Worm (Caenorhabditis elegans): Measurements from ENCODE around the gene C06A1.3.

C06A1.3 gene

DNA sequence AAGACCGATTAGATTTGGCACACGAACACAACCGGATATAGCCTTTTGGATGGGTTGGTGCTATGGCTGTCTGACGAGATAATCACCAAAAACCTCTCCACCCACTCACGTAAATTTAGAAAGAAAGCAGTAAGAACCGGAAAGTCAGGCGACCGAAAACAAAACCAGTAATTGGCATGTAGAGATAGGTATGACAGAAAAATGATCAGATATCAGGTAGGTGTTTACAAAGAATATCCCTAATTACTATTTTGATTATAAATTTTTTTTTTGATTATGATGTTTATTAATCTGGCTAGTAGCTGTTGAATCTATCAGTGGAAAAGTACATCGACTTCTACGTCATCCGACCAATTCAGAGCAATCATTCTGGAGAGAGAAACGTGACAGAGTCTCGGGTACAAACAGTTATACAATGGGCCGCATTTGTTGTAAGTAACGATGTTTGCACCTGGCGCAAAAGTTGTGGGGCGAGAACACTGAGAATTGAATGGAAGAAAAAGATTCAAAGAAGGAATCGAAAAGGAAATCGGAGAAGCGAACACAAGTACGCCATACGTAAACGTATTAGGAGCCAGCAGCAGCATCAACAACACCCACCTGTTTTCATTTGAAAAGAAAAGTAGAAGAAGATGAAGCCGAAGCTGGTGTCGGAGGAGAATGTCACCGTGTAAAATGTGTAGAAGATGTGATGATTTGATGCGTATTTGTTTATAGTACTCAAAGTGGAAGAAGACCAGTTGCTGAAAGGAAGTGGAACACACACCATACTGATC is 21.0 kb upstream of the C06A1.3 start (continued):
- TF ChIP-seq hlh-30 (tag; optimal IDR thresholded peaks at IDR 0.05; ENCODE audit: insufficient read depth) = peak; percentile 14
- no peak for TF ChIP-seq R02D3.7 (tag; optimal IDR thresholded peaks at IDR 0.05)
- TF ChIP-seq dve-1 (tag; optimal IDR thresholded peaks at IDR 0.05; ENCODE audit: insufficient read depth) = no peak
- no peak for TF ChIP-seq zfp-3 (GFP tag; conservative IDR thresholded peaks at IDR 0.05)
- TF ChIP-seq lir-3 (tag; optimal IDR thresholded peaks at IDR 0.05) = no peak
- TF ChIP-seq lim-7 (GFP tag; IDR thresholded peaks at IDR 0.05) = no peak
- no peak for TF ChIP-seq fos-1 (tag; optimal IDR thresholded peaks at IDR 0.05)
- TF ChIP-seq mep-1 (tag; optimal IDR thresholded peaks at IDR 0.05) = peak; percentile 31
- no peak for TF ChIP-seq nhr-111 (GFP tag; optimal IDR thresholded peaks at IDR 0.05)
- TF ChIP-seq lin-38 (GFP tag; IDR thresholded peaks at IDR 0.05) = no peak; the same call in 1 of the 2 replicates
- no peak for TF ChIP-seq T26A8.4 (GFP tag; IDR thresholded peaks at IDR 0.05)
- TF ChIP-seq zag-1 (tag; optimal IDR thresholded peaks at IDR 0.05) = no peak
- TF ChIP-seq aha-1 (tag) = peak; percentile 92
- TF ChIP-seq nhr-11 (tag; optimal IDR thresholded peaks at IDR 0.05) = peak; percentile 25
- TF ChIP-seq F26F4.8 (GFP tag; conservative IDR thresholded peaks at IDR 0.05) = no peak
- TF ChIP-seq daf-19 (GFP tag; conservative IDR thresholded peaks at IDR 0.05) = no peak

DNA sequence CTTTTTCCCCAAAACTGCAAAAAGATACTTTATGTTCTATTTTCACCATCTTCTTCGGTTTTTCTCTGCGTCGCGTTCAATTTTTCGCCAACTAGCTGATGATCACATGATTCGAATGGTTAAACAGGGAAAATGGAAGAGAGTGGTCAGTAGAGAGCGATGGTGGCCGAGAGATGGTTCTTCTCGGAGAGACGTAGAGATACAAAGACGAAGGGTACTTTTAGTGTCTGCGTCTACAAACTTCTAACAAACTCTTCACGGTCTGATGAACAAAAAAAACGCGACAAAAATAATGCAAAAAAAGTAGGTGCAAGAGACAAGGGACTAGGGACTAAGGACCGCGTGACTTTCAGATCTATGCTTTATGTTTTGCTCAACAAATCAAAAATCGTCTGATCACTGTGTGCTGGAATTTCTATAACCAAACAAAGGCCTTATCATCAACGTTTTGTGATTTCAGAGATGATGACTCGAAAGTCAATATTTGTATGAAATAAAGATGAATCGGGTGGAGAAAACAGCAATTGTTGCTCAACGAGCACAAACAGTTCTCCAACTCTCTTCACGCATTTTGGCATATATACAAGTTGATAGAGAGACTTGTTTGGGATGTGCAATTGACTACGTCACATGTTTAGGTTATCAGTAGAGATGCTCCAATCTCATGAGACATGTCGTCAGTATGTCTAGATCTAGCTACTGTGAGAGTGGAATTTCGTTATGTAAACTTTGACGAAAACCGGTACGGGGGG is 19.9 kb upstream of the C06A1.3 start:
- TF ChIP-seq spr-1 (tag; optimal IDR thresholded peaks at IDR 0.05) (peak; percentile 63), T26A8.4 (GFP tag; IDR thresholded peaks at IDR 0.05) (peak; percentile 67), aha-1 (tag) (peak; percentile 99), zag-1 (tag; optimal IDR thresholded peaks at IDR 0.05) (peak; percentile 52), ceh-32 (tag; optimal IDR thresholded peaks at IDR 0.05; ENCODE audit: poor library complexity) (no peak), hif-1 (tag; optimal IDR thresholded peaks at IDR 0.05) (peak; percentile 25 to 69), dmd-6 (GFP tag; IDR thresholded peaks at IDR 0.05) (peak; percentile 87), madf-9 (GFP tag; conservative IDR thresholded peaks at IDR 0.05) (peak; percentile 39), egl-43 (GFP tag; IDR thresholded peaks at IDR 0.05) (peak; percentile 77), daf-8 (GFP tag; IDR thresholded peaks at IDR 0.05) (no peak), nhr-102 (tag; optimal IDR thresholded peaks at IDR 0.05) (peak; percentile 72), nhr-10 (tag; optimal IDR thresholded peaks at IDR 0.05) (peak; percentile 82), skn-1 (tag; optimal IDR thresholded peaks at IDR 0.05) (no peak), ZK546.5 (tag; optimal IDR thresholded peaks at IDR 0.05) (peak in 1 of 2 experiments; percentile 33), dve-1 (tag; optimal IDR thresholded peaks at IDR 0.05; ENCODE audit: insufficient read depth) (peak; percentile 96), dmd-9 (GFP tag; IDR thresholded peaks at IDR 0.05) (no peak), F49E8.2 (tag; optimal IDR thresholded peaks at IDR 0.05; ENCODE audit: borderline replicate concordance) (no peak), lin-15B (tag; optimal IDR thresholded peaks at IDR 0.05) (no peak), lim-7 (GFP tag; IDR thresholded peaks at IDR 0.05) (0 out of 2 replicates have a peak, but pooled peaks have one; percentile 18), Y48G9A.11 (GFP tag; IDR thresholded peaks at IDR 0.05) (no peak), egl-27 (tag; optimal IDR thresholded peaks at IDR 0.05) (no peak), nhr-237 (tag; optimal IDR thresholded peaks at IDR 0.05) (no peak), php-3 (GFP tag; IDR thresholded peaks at IDR 0.05) (peak; percentile 40), lin-29 (GFP tag; IDR thresholded peaks at IDR 0.05) (peak; percentile 70; the same call in 1 of the 2 replicates), aly-2 (tag; optimal IDR thresholded peaks at IDR 0.05) (no peak), lin-39 (tag; optimal IDR thresholded peaks at IDR 0.05) (no peak), cey-2 (tag; optimal IDR thresholded peaks at IDR 0.05; ENCODE audit: borderline replicate concordance, insufficient read depth) (peak; percentile 57), nhr-42 (GFP tag; IDR thresholded peaks at IDR 0.05) (peak; percentile 60; the same call in 1 of the 2 replicates), F26F4.8 (GFP tag; conservative IDR thresholded peaks at IDR 0.05) (no peak), ztf-7 (tag; optimal IDR thresholded peaks at IDR 0.05) (peak; percentile 61), zip-2 (tag; optimal IDR thresholded peaks at IDR 0.05) (no peak), ZK337.2 (GFP tag; IDR thresholded peaks at IDR 0.05) (peak; percentile 6; the same call in 1 of the 2 replicates), pha-4 (GFP tag; IDR thresholded peaks at IDR 0.05) (peak; percentile 41; the same call in 1 of the 2 replicates), pha-4 (tag; optimal IDR thresholded peaks at IDR 0.05) (no peak), vab-7 (GFP tag; IDR thresholded peaks at IDR 0.05) (peak; percentile 46; the same call in 1 of the 2 replicates), unc-130 (GFP tag; optimal IDR thresholded peaks at IDR 0.05) (no peak)

Measured in whole organism, L4 larva.